Worm (Caenorhabditis elegans) whole organism, midembryonic: ENCODE data around the gene nduc-2.

Experiments used
- cog-1 ChIP-seq: sonication (generic microtip); optimal IDR thresholded peaks from 2 replicates; lab custom pipeline; 2016; ENCODE audit warnings: missing genetic modification characterization, missing compliant biosample characterization
- flt-1 ChIP-seq: fragments of 200-800 bp; sonication (Bioruptor generic); IDR thresholded peaks from 2 replicates; pipeline ENCODE4 v1.3.6; 2022; ENCODE audit warnings: missing genetic modification characterization, missing compliant biosample characterization
- med-1 ChIP-seq: sonication (generic microtip); optimal IDR thresholded peaks from 2 replicates; lab custom pipeline; 2017; ENCODE audit warnings: missing genetic modification characterization, mild to moderate bottlenecking, missing compliant biosample characterization, antibody characterized with exemption, missing genetic modification reagents; ENCODE audit not compliant: insufficient read depth
- ref-1 ChIP-seq: fragments of 200-800 bp; sonication (Bioruptor generic); conservative IDR thresholded peaks from 2 replicates; pipeline ENCODE4 v1.3.6; 2022; ENCODE audit warnings: missing genetic modification reagents, missing genetic modification characterization, missing compliant biosample characterization
- ztf-23 ChIP-seq: fragments of 200-800 bp; sonication (Bioruptor generic); IDR thresholded peaks from 2 replicates; pipeline ENCODE4 v1.3.6; 2022; ENCODE audit warnings: missing genetic modification reagents, missing genetic modification characterization, missing compliant biosample characterization
- ztf-29 ChIP-seq: fragments of 200-800 bp; sonication (Bioruptor generic); IDR thresholded peaks from 2 replicates; pipeline ENCODE4 v1.3.6; 2022; ENCODE audit warnings: missing genetic modification reagents, missing genetic modification characterization, missing compliant biosample characterization

DNA sequence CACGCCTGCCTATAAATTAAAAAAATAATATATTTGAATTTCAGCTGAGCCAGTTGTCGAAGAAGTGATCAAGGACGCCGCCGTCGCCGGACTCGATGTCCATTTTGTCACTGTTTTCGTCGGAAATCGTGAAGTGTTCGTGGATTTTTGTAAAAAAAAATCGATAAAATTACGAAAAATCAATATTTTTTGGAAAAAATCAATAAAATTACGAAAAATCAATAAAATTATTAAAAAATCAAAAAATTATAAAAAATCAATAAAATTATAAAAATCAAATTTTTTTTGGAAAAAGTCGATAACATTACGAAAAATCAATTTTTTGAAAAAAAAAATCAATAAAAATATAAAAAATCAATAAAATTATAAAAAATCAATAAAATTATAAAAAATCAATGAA, 48.3 kb downstream of the nduc-2 start:
- TF ChIP-seq ztf-23 (GFP tag; lab: Robert Waterston, UW) (no peak), ztf-29 (GFP tag; lab: Robert Waterston, UW) (no peak), flt-1 (GFP tag; lab: Robert Waterston, UW) (no peak), med-1 (GFP tag; lab: Kevin White, UChicago) (no peak), ref-1 (no peak), cog-1 (tag; lab: Kevin White, UChicago) (no peak)
